Fruit fly (Drosophila melanogaster) whole organism, embryonic: ENCODE results near the gene CG7685.

Experiments
- B-H2 ChIP-seq: fragments of 200-800 bp; sonication (Bioruptor generic); optimal IDR thresholded peaks from 2 replicates; lab custom pipeline; 2018; ENCODE audit warnings: missing biosample characterization, mild to moderate bottlenecking, missing genetic modification characterization
- BtbVII ChIP-seq: fragments of 200-800 bp; sonication (Bioruptor generic); optimal IDR thresholded peaks from 3 replicates; lab custom pipeline; 2017; ENCODE audit warnings: missing biosample characterization, mild to moderate bottlenecking, missing genetic modification characterization
- CG10462 ChIP-seq: fragments of 200-800 bp; sonication (Bioruptor generic); optimal IDR thresholded peaks from 2 replicates; lab custom pipeline; 2016; ENCODE audit warnings: missing biosample characterization, missing genetic modification characterization
- CG13123 ChIP-seq: fragments of 200-800 bp; sonication (Bioruptor generic); optimal IDR thresholded peaks from 2 replicates; lab custom pipeline; 2016; ENCODE audit warnings: missing biosample characterization, missing genetic modification characterization
- CG13296 ChIP-seq: fragments of 200-800 bp; sonication (Bioruptor generic); optimal IDR thresholded peaks from 3 replicates; lab custom pipeline; 2018; ENCODE audit warnings: missing biosample characterization, mild to moderate bottlenecking, missing genetic modification characterization
- CG15514 ChIP-seq: fragments of 200-800 bp; sonication (Bioruptor generic); optimal IDR thresholded peaks from 3 replicates; lab custom pipeline; 2017; ENCODE audit warnings: missing biosample characterization, missing genetic modification characterization, mild to moderate bottlenecking, moderate library complexity, missing genetic modification reagents
- CG16815 ChIP-seq: fragments of 200-800 bp; sonication (Bioruptor generic); optimal IDR thresholded peaks from 3 replicates; lab custom pipeline; 2017; ENCODE audit warnings: missing biosample characterization, mild to moderate bottlenecking, missing genetic modification characterization
- CG17385 ChIP-seq: fragments of 200-800 bp; sonication (Bioruptor generic); optimal IDR thresholded peaks from 3 replicates; lab custom pipeline; 2018; ENCODE audit warnings: missing biosample characterization, mild to moderate bottlenecking, missing genetic modification characterization
- CG17568 ChIP-seq: fragments of 200-800 bp; sonication (Bioruptor generic); optimal IDR thresholded peaks from 2 replicates; lab custom pipeline; 2018; ENCODE audit warnings: missing biosample characterization, mild to moderate bottlenecking, missing genetic modification characterization, moderate library complexity
- CG18476 ChIP-seq: fragments of 200-800 bp; sonication (Bioruptor generic); optimal IDR thresholded peaks from 2 replicates; lab custom pipeline; 2016; ENCODE audit warnings: missing biosample characterization, mild to moderate bottlenecking, missing genetic modification characterization
- CG18764 ChIP-seq: fragments of 200-800 bp; sonication (Bioruptor generic); optimal IDR thresholded peaks from 3 replicates; lab custom pipeline; 2016; ENCODE audit warnings: missing biosample characterization, missing genetic modification characterization
- CG2199 ChIP-seq: fragments of 200-800 bp; sonication (Bioruptor generic); IDR thresholded peaks from 3 replicates; pipeline ENCODE4 v1.3.6; 2022; ENCODE audit warnings: missing biosample characterization, missing genetic modification characterization
- CG30403 ChIP-seq: fragments of 200-800 bp; sonication (Bioruptor generic); optimal IDR thresholded peaks from 3 replicates; lab custom pipeline; 2016; ENCODE audit warnings: missing biosample characterization, missing genetic modification characterization
- CG32772 ChIP-seq: fragments of 200-800 bp; sonication (Bioruptor generic); IDR thresholded peaks from 2 replicates; pipeline ENCODE4 v1.3.6; 2022; ENCODE audit warnings: missing biosample characterization, missing genetic modification characterization
- CG33557 ChIP-seq: fragments of 200-800 bp; sonication (Bioruptor generic); optimal IDR thresholded peaks from 2 replicates; lab custom pipeline; 2019; ENCODE audit warnings: missing biosample characterization, mild to moderate bottlenecking, missing genetic modification characterization, moderate library complexity
- CG6175 ChIP-seq: fragments of 200-800 bp; sonication (Bioruptor generic); IDR thresholded peaks from 3 replicates; pipeline ENCODE4 v1.3.6; 2022; ENCODE audit warnings: missing biosample characterization, missing genetic modification characterization
- CG7357 ChIP-seq: fragments of 200-800 bp; sonication (Bioruptor generic); IDR thresholded peaks from 3 replicates; pipeline ENCODE4 v1.3.6; 2022; ENCODE audit warnings: missing biosample characterization, missing genetic modification characterization
- CG8388 ChIP-seq: fragments of 200-800 bp; sonication (Bioruptor generic); optimal IDR thresholded peaks from 2 replicates; lab custom pipeline; 2019; ENCODE audit warnings: missing biosample characterization, mild to moderate bottlenecking, missing genetic modification characterization, moderate library complexity
- CG8924 ChIP-seq: fragments of 200-800 bp; optimal IDR thresholded peaks from 3 replicates; lab custom pipeline; 2019; ENCODE audit warnings: missing biosample characterization, mild to moderate bottlenecking, missing genetic modification characterization, moderate library complexity
- CTCF ChIP-seq: fragments of 200-800 bp; sonication (Bioruptor generic); optimal IDR thresholded peaks from 2 replicates; lab custom pipeline; 2017; ENCODE audit warnings: missing biosample characterization, mild to moderate bottlenecking, missing genetic modification characterization, moderate library complexity
- Chrac-16 ChIP-seq: fragments of 200-800 bp; sonication (Bioruptor generic); optimal IDR thresholded peaks from 3 replicates; lab custom pipeline; 2016; ENCODE audit warnings: missing biosample characterization, missing genetic modification characterization
- D ChIP-seq, 2 experiments: fragments of 200-800 bp in 1 of 2; fragments of >200 bp in 1 of 2; sonication (Bioruptor generic) in 1 of 2; optimal IDR thresholded peaks; 2 replicates in 1 of 2; 3 replicates in 1 of 2; lab custom pipeline; 2017; ENCODE audit warnings: mild to moderate bottlenecking in 1 of 2, missing biosample characterization in 1 of 2, missing genetic modification characterization in 1 of 2, missing genetic modification reagents in 1 of 2
- E2f2 ChIP-seq: fragments of 200-800 bp; sonication (Bioruptor generic); IDR thresholded peaks from 2 replicates; pipeline ENCODE4 v1.3.6; 2022; ENCODE audit warnings: missing biosample characterization, missing genetic modification characterization
- Ets65A ChIP-seq: fragments of 200-800 bp; sonication (Bioruptor generic); peaks from one replicate; lab custom pipeline; 2016; ENCODE audit warnings: missing biosample characterization, missing genetic modification characterization
- H2.0 ChIP-seq: fragments of 200-800 bp; sonication (Bioruptor generic); IDR thresholded peaks from 2 replicates; pipeline ENCODE4 v1.3.6; 2022; ENCODE audit warnings: missing biosample characterization, missing genetic modification characterization
- Hr3 ChIP-seq: fragments of 200-800 bp; sonication (Bioruptor generic); optimal IDR thresholded peaks from 3 replicates; lab custom pipeline; 2016; ENCODE audit warnings: missing biosample characterization, missing genetic modification characterization
- MTF-1 ChIP-seq: fragments of 200-800 bp; sonication (Bioruptor generic); optimal IDR thresholded peaks from 2 replicates; lab custom pipeline; 2018; ENCODE audit warnings: missing biosample characterization, mild to moderate bottlenecking, missing genetic modification characterization, borderline replicate concordance
- Opbp ChIP-seq: fragments of 200-800 bp; sonication (Bioruptor generic); IDR thresholded peaks from 3 replicates; pipeline ENCODE4 v1.3.6; 2022; ENCODE audit warnings: missing biosample characterization, missing genetic modification characterization; ENCODE audit not compliant: partially characterized antibody
- Pdp1 ChIP-seq, 2 experiments: fragments of 200-800 bp; sonication (Bioruptor generic); optimal IDR thresholded peaks; 3 replicates each; lab custom pipeline; 2016; ENCODE audit warnings: missing biosample characterization in 2 of 2, missing genetic modification characterization in 2 of 2, mild to moderate bottlenecking in 1 of 2, moderate library complexity in 1 of 2
- Sin3A ChIP-seq: fragments of >200 bp; optimal IDR thresholded peaks from 2 replicates; lab custom pipeline; 2018
- Sry-β ChIP-seq: fragments of 200-800 bp; sonication (Bioruptor generic); optimal IDR thresholded peaks from 2 replicates; lab custom pipeline; 2018; ENCODE audit warnings: missing biosample characterization, mild to moderate bottlenecking, missing genetic modification characterization, moderate library complexity
- TFAM ChIP-seq: fragments of 200-800 bp; sonication (Bioruptor generic); optimal IDR thresholded peaks from 2 replicates; lab custom pipeline; 2017; ENCODE audit warnings: missing biosample characterization, missing genetic modification characterization, inconsistent platforms
- ato ChIP-seq: fragments of 200-800 bp; sonication (Bioruptor generic); IDR thresholded peaks from 2 replicates; pipeline ENCODE4 v1.3.6; 2022; ENCODE audit warnings: missing biosample characterization, missing genetic modification characterization; ENCODE audit not compliant: partially characterized antibody
- bab2 ChIP-seq: fragments of 200-800 bp; sonication (Bioruptor generic); optimal IDR thresholded peaks from 2 replicates; lab custom pipeline; 2016; ENCODE audit warnings: missing biosample characterization, missing genetic modification characterization
- cad ChIP-seq: fragments of >200 bp; optimal IDR thresholded peaks from 2 replicates; lab custom pipeline; 2017; ENCODE audit warnings: missing biosample characterization, missing genetic modification characterization
- fru ChIP-seq: fragments of >200 bp; optimal IDR thresholded peaks from 2 replicates; lab custom pipeline; 2017
- fu2 ChIP-seq: fragments of 200-800 bp; sonication (Bioruptor generic); optimal IDR thresholded peaks from 2 replicates; lab custom pipeline; 2016; ENCODE audit warnings: missing biosample characterization, missing genetic modification characterization
- grau ChIP-seq: fragments of 200-800 bp; optimal IDR thresholded peaks from 3 replicates; lab custom pipeline; 2019; ENCODE audit warnings: missing biosample characterization, mild to moderate bottlenecking, missing genetic modification characterization, moderate library complexity
- gsb-n ChIP-seq: fragments of 200-800 bp; sonication (Bioruptor generic); optimal IDR thresholded peaks from 3 replicates; lab custom pipeline; 2018; ENCODE audit warnings: missing biosample characterization, mild to moderate bottlenecking, missing genetic modification characterization
- hb ChIP-seq: fragments of 200-800 bp; sonication (Bioruptor generic); IDR thresholded peaks from 3 replicates; pipeline ENCODE4 v1.3.6; 2022; ENCODE audit warnings: missing biosample characterization, missing genetic modification characterization; ENCODE audit not compliant: partially characterized antibody
- insv ChIP-seq, 2 experiments: fragments of 200-800 bp; sonication (Bioruptor generic); optimal IDR thresholded peaks; 3 replicates each; lab custom pipeline; 2016 to 2018; ENCODE audit warnings: missing biosample characterization in 2 of 2, missing genetic modification characterization in 2 of 2
- jing ChIP-seq: fragments of 200-800 bp; sonication (Bioruptor generic); optimal IDR thresholded peaks from 2 replicates; lab custom pipeline; 2018; ENCODE audit warnings: missing biosample characterization, mild to moderate bottlenecking, missing genetic modification characterization
- jumu ChIP-seq: fragments of 200-800 bp; sonication (Bioruptor generic); optimal IDR thresholded peaks from 3 replicates; lab custom pipeline; 2016; ENCODE audit warnings: missing biosample characterization, missing genetic modification characterization
- luna ChIP-seq: fragments of 200-800 bp; sonication (Bioruptor generic); optimal IDR thresholded peaks from 2 replicates; lab custom pipeline; 2016; ENCODE audit warnings: missing biosample characterization, missing genetic modification characterization
- odd ChIP-seq: fragments of 200-800 bp; sonication (Bioruptor generic); optimal IDR thresholded peaks from 2 replicates; lab custom pipeline; 2017; ENCODE audit warnings: missing biosample characterization, mild to moderate bottlenecking, missing genetic modification characterization
- onecut ChIP-seq: fragments of 200-800 bp; sonication (Bioruptor generic); IDR thresholded peaks from 2 replicates; pipeline ENCODE4 v1.3.6; 2022; ENCODE audit warnings: missing biosample characterization, missing genetic modification characterization
- pb ChIP-seq: fragments of 200-800 bp; sonication (Bioruptor generic); optimal IDR thresholded peaks from 3 replicates; lab custom pipeline; 2016; ENCODE audit warnings: missing biosample characterization, missing genetic modification characterization
- pros ChIP-seq: fragments of 200-800 bp; sonication (Bioruptor generic); optimal IDR thresholded peaks from 3 replicates; lab custom pipeline; 2019; ENCODE audit warnings: missing biosample characterization, mild to moderate bottlenecking, missing genetic modification characterization, moderate library complexity
- tap ChIP-seq: fragments of 200-800 bp; optimal IDR thresholded peaks from 3 replicates; lab custom pipeline; 2019; ENCODE audit warnings: missing biosample characterization, mild to moderate bottlenecking, missing genetic modification characterization, moderate library complexity
- trh ChIP-seq: fragments of 200-800 bp; sonication (Bioruptor generic); optimal IDR thresholded peaks from 2 replicates; lab custom pipeline; 2016; ENCODE audit warnings: missing biosample characterization, missing genetic modification characterization
- wdn ChIP-seq: fragments of 200-800 bp; sonication (Bioruptor generic); IDR thresholded peaks from 2 replicates; pipeline ENCODE4 v1.3.6; 2022; ENCODE audit warnings: missing biosample characterization, missing genetic modification characterization
- wek ChIP-seq: fragments of 200-800 bp; sonication (Bioruptor generic); optimal IDR thresholded peaks from 3 replicates; lab custom pipeline; 2018; ENCODE audit warnings: missing biosample characterization, mild to moderate bottlenecking, missing genetic modification characterization, moderate library complexity

CG7685 gene

DNA sequence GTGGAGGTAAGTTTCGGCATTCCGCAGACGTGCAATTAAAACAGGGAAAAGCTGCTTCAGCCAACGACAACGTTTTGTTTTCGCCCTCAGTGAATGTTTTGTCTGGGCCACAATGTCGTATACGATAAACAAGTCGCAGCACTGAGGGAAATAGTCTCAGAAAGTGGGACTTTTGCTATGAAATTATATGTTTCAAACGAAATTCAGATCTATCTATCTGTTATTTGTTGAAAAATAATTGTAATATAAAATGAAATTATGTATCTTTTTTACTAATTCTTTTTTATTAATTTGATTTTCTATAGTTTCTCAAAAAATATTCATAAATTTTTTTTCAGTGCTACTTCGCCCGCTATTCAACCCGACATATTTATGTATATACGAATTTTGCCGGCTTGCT is 11.3 kb upstream of the CG7685 start (continued):
- TF ChIP-seq bab2 (GFP tag; lab: Kevin White, UChicago) (peak; percentile 6), tap (no peak), CG10462 (GFP tag; lab: Kevin White, UChicago) (no peak), Sry-β (GFP tag; lab: Kevin White, UChicago) (no peak), CG16815 (peak; percentile 36), Pdp1 (GFP tag; optimal IDR thresholded peaks at IDR 0.05; lab: Kevin White, UChicago) (no peak), insv (GFP tag; optimal IDR thresholded peaks at IDR 0.05; lab: Kevin White, UChicago) (no peak), onecut (GFP tag; lab: Robert Waterston, UW) (no peak), Sin3A (lab: Kevin White, UChicago) (no peak), BtbVII (GFP tag; lab: Kevin White, UChicago) (no peak), CG30403 (GFP tag; lab: Kevin White, UChicago) (peak; percentile 63), CG8388 (GFP tag; lab: Kevin White, UChicago) (peak; percentile 55), ato (no peak), pros (GFP tag; lab: Kevin White, UChicago) (no peak), CG6175 (GFP tag; lab: Robert Waterston, UW) (0 out of 3 replicates have a peak, but pooled peaks have one; percentile 12), odd (GFP tag; lab: Kevin White, UChicago) (no peak), hb (GFP tag; lab: Robert Waterston, UW) (no peak), jumu (GFP tag; lab: Kevin White, UChicago) (no peak), CG17568 (no peak), CG15514 (GFP tag; lab: Kevin White, UChicago) (no peak), E2f2 (GFP tag; lab: Robert Waterston, UW) (peak; percentile 36; the same call in 1 of the 2 replicates), Ets65A (GFP tag; lab: Kevin White, UChicago) (peak; percentile 43), cad (GFP tag; lab: Kevin White, UChicago) (no peak), gsb-n (peak; percentile 27), wdn (GFP tag; lab: Robert Waterston, UW) (no peak), Opbp (GFP tag; lab: Robert Waterston, UW) (no peak), luna (GFP tag; lab: Kevin White, UChicago) (no peak), B-H2 (GFP tag; lab: Kevin White, UChicago) (no peak), fru (no peak), CG13296 (GFP tag; lab: Kevin White, UChicago) (peak; percentile 22), Chrac-16 (GFP tag; lab: Kevin White, UChicago) (peak; percentile 51), CG7357 (GFP tag; lab: Robert Waterston, UW) (no peak), fu2 (GFP tag; lab: Kevin White, UChicago) (no peak), CG32772 (GFP tag; lab: Robert Waterston, UW) (peak; percentile 46; the same call in 1 of the 2 replicates), pb (no peak), TFAM (GFP tag; lab: Kevin White, UChicago) (no peak), grau (tag; lab: Kevin White, UChicago) (peak; percentile 70), Hr3 (GFP tag; lab: Kevin White, UChicago) (peak; percentile 24), CG33557 (GFP tag; lab: Kevin White, UChicago) (no peak), D (optimal IDR thresholded peaks at IDR 0.05; lab: Kevin White, UChicago) (no peak), D (GFP tag; optimal IDR thresholded peaks at IDR 0.05; lab: Kevin White, UChicago) (no peak), CG8924 (tag; lab: Kevin White, UChicago) (no peak), trh (no peak), MTF-1 (GFP tag; lab: Kevin White, UChicago) (no peak), CG18476 (no peak), wek (GFP tag; lab: Kevin White, UChicago) (no peak), CG18764 (GFP tag; lab: Kevin White, UChicago) (no peak), jing (GFP tag; lab: Kevin White, UChicago) (no peak), CG17385 (GFP tag; lab: Kevin White, UChicago) (peak; percentile 54), CG13123 (GFP tag; lab: Kevin White, UChicago) (no peak), CTCF (GFP tag; lab: Kevin White, UChicago) (no peak), CG2199 (GFP tag; lab: Robert Waterston, UW) (no peak), H2.0 (peak; percentile 31; the same call in 1 of the 2 replicates)
